Fruit fly (Drosophila melanogaster) Kc167 (cell line): ENCODE results near the gene CG7857.

Experiments
- Myc ChIP-seq: fragments of >200 bp; optimal IDR thresholded peaks from 2 replicates; lab custom pipeline; 2017; ENCODE audit warnings: missing external identifiers
- Sin3A ChIP-seq: fragments of >200 bp; optimal IDR thresholded peaks from 2 replicates; lab custom pipeline; 2018; ENCODE audit warnings: missing external identifiers
- h ChIP-seq: fragments of >200 bp; optimal IDR thresholded peaks from 3 replicates; lab custom pipeline; 2018; ENCODE audit warnings: missing external identifiers
- insv ChIP-seq: fragments of >200 bp; optimal IDR thresholded peaks from 3 replicates; lab custom pipeline; 2018; ENCODE audit warnings: missing external identifiers
- psq ChIP-seq: fragments of >200 bp; optimal IDR thresholded peaks from 2 replicates; lab custom pipeline; 2017; ENCODE audit warnings: missing external identifiers
- ttk ChIP-seq: sonication (Bioruptor generic); optimal IDR thresholded peaks from 2 replicates; lab custom pipeline; 2017; ENCODE audit warnings: missing external identifiers

Gene CG7857

DNA sequence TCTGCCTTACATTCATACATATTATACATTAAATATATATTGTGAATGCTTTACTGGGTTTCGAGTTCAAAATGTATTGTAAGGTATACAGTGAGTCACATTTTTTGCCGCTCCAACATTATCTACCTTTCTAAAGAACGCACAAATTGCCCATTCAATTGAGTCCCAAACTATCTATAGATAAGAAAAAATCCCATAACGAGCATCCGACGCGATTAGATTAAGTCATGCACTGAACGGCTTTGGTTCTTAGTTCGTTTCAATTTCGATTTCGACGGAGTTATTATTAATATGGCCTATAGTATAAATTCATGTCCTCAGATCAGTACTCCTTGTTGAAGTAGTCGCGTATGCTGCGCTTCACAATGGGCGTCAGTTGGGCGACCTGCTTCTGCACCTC lies 12.8 kb upstream of the CG7857 start:
- TF ChIP-seq h (lab: Kevin White, UChicago) (no peak), insv (lab: Kevin White, UChicago) (no peak), Sin3A (lab: Kevin White, UChicago) (no peak), ttk (lab: Kevin White, UChicago) (no peak), Myc (lab: Kevin White, UChicago) (no peak), psq (no peak)

DNA sequence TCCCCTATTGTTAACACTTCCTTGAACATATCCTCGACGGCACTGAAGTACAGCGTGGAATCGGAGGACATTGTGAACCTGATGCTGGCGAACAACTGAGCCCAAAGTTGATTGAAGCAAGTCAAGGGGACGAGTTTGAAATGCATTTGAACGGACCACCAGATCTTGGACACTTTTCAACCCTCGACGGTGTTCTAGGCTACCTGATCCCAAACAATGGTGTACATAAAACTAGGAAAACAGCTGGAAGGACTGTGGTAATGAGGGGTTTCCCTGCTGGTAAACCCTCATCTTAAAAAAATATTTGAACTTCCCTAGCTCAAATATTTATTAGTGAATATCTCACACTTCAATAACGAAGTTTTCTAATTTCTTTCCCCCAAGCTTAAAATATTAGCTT lies 12.3 kb upstream of the CG7857 start, which contains the start of gene CG13454:
Gene CG13454 (minus strand): TSS at position 101 of the 400 bp plus-strand sequence.
- TF ChIP-seq psq (no peak), Myc (lab: Kevin White, UChicago) (no peak), ttk (lab: Kevin White, UChicago) (no peak), insv (lab: Kevin White, UChicago) (no peak), h (lab: Kevin White, UChicago) (no peak), Sin3A (lab: Kevin White, UChicago) (no peak)

DNA sequence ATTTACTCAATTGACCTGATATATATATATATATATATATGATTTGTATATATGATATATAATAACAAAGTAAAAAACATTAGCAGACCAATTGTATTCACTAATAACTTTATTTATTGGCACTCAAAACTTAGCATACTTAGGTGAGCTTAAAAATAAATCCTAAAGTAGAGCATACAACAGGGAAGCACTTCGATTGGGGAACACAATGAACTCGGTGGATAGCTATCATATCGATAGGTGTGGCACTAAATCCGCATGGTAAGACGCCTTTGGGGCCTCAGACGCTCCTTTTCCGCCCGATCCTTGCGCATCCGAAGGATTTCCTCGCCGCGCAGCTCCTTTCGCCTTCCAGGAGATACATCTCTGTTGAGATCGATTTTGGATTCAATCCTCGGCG lies 11.7 kb upstream of the CG7857 start:
- no peak for TF ChIP-seq Myc (lab: Kevin White, UChicago)
- no peak for TF ChIP-seq Sin3A (lab: Kevin White, UChicago)
- TF ChIP-seq h (lab: Kevin White, UChicago) = no peak
- TF ChIP-seq psq = no peak
- TF ChIP-seq insv (lab: Kevin White, UChicago) = no peak
- TF ChIP-seq ttk (lab: Kevin White, UChicago) = no peak

DNA sequence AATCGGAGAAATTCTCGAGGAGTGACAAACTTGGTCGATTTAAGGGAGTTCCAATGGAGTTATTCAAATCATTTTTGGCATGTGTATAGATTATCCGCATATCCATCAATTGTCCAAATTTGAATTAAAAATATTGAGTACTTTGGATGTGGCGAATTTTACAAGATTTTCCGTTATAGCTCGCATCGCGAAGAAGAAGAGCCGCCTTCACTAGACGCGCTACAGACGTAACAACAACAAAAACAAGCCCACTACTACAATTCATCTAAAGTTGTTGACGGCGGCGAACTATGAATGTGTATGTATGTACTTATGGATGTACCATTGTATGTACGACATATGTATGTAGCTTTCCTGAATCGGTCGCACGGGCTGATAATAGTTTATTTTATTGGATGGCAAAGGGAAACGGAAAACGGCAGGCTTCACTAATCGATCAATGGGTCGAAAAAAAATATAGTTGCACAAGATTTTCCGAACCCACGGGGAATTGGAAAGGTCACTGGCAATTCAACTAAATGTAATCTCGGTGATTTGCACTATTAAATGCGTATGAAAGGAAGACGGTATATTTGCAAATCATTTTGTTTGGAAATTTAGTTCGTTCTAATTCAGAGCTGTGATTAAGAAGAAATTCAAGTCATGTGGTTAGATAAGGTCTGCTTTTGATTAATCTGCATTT lies 10.3 kb upstream of the CG7857 start:
- TF ChIP-seq psq (no peak), Sin3A (lab: Kevin White, UChicago) (no peak), h (lab: Kevin White, UChicago) (no peak), Myc (lab: Kevin White, UChicago) (no peak), ttk (lab: Kevin White, UChicago) (no peak), insv (lab: Kevin White, UChicago) (no peak)

DNA sequence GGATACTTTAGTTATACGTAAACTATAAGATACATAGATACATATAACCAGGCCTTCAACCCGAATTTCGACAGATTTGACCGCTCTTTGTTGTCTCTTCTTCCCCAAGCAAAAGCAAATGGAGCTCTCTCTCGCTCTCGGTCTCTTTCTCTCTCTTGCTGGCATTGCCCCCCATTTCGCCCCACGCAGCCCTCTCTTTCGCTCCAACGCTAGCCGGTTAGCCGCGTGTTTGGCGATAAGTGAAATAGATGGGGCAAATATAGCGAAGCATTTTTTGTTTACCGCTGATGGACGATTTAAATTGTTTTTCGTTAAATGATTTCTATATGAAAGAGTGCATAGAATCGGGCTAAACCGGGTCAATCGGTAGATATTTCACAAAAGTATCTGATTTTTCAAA lies 9.7 kb upstream of the CG7857 start:
- TF ChIP-seq Myc (lab: Kevin White, UChicago) (no peak), ttk (lab: Kevin White, UChicago) (no peak), insv (lab: Kevin White, UChicago) (no peak), Sin3A (lab: Kevin White, UChicago) (no peak), h (lab: Kevin White, UChicago) (no peak), psq (no peak)

DNA sequence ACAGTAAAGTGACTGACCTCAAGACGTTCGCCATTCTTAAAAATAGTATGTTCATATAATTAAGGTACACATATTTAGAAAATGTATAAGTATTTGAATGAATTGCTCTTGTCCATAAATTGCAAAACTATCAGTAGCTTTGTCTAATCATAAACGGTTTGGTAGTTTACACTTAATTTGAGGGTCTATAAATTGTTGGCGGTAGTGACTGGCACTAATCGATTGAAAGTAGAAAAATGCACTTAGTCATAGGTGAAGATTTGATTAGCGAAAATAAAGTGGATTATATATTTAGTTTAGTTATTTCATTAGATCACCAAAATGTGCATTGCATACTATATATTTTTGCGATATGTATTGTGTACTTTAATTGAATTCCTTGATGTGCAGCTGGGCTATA lies 9.0 kb upstream of the CG7857 start:
- TF ChIP-seq psq (no peak), ttk (lab: Kevin White, UChicago) (no peak), h (lab: Kevin White, UChicago) (no peak), Sin3A (lab: Kevin White, UChicago) (no peak), insv (lab: Kevin White, UChicago) (no peak), Myc (lab: Kevin White, UChicago) (no peak)

DNA sequence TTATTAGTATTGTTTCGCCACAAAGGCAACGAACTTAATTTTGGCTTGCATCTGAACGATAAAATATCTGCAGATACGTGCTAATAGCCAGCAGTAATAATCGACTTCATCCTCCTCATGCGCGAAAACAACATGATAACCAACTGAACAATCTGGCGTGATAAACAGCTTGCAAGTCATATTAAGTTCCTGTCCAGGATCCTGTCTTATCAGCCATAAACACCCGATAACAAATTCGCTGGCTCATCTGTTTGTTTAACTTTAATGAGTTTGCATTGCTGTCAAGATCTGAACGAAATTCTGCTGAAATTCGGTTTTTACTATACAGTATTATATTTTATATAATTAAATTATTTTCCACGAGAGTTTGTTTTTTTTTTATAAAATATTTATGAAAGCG lies 8.6 kb upstream of the CG7857 start:
- no peak for TF ChIP-seq Sin3A (lab: Kevin White, UChicago)
- TF ChIP-seq psq = no peak
- no peak for TF ChIP-seq ttk (lab: Kevin White, UChicago)
- no peak for TF ChIP-seq Myc (lab: Kevin White, UChicago)
- TF ChIP-seq insv (lab: Kevin White, UChicago) = no peak
- TF ChIP-seq h (lab: Kevin White, UChicago) = no peak

DNA sequence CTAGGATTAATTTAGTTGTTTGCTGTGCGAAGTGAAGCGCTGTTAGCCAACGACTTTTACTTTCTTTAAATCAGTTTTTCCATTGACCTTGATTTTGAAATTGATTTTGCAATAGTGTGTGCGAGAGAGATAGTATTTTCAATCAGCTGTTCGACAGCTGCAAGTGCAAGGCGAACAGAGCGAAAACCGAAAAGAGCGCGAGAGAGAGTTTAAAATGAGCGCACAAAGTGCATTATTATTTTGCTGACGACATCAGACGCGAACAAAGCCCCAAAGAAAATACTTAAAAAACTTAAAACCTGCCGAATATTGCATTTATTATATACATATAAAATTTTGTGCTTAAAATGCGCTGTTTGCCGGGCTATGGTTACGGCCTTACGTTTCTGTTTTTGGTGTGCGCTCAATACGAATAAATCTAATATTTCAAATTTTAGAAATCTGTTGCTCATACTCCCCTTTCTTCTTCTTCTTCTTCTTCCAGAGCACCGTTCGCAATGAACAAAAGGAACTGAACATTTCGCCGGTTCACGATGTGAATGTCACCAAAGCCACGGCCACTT lies 7.1 kb upstream of the CG7857 start:
- TF ChIP-seq Myc (lab: Kevin White, UChicago) (no peak), psq (no peak), h (lab: Kevin White, UChicago) (no peak), Sin3A (lab: Kevin White, UChicago) (no peak)

DNA sequence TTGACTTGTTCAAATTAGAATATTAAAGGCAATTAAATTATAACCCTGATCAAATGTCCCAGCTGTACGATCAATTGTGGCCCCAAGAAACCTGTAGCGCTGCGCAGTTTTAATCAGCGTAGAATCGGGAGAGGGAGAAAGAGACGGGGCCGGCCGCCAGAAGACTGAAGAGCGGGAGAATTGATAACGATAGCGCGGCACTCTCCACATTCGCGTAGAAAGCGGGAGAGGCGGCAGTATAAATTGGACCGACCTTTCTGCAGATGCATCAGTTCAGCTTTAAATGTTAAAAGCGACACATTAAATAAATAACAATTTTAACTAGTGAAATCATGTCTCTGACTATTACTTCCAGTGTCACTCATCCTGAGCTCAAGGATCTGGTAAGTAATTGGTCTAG lies 6.1 kb upstream of the CG7857 start, which contains the start of gene MsrA:
Gene MsrA (plus strand): TSS at position 266 of the 400 bp plus-strand sequence.
- no peak for TF ChIP-seq h (lab: Kevin White, UChicago)
- no peak for TF ChIP-seq Myc (lab: Kevin White, UChicago)
- TF ChIP-seq insv (lab: Kevin White, UChicago) = no peak
- no peak for TF ChIP-seq ttk (lab: Kevin White, UChicago)
- no peak for TF ChIP-seq psq
- TF ChIP-seq Sin3A (lab: Kevin White, UChicago) = no peak

DNA sequence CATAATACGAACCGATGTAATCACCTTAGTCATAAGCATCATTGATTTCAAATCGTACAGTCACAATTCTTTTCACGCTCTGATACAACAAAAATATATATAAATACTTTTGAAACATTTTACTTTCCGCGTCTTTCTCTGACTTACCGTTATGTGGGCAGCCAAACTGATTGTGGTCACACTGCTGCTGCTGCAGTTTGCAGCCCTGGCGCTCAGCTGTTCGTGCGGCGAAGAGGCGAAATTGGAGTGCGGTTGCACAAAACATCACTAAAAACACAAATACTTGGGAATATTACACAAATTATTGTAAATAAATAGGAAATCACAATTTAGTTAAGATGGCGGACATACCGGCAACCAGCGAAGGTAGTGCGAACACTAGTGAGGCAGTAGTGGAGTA lies 4.7 kb upstream of the CG7857 start, which contains the start of the genes gdl and gdl-ORF39:
Gene gdl (plus strand): TSS at position 48 of the 400 bp plus-strand sequence.
Gene gdl-ORF39 (plus strand): TSS at position 48 of the 400 bp plus-strand sequence.
- no peak for TF ChIP-seq Myc (lab: Kevin White, UChicago)
- TF ChIP-seq ttk (lab: Kevin White, UChicago) = no peak
- no peak for TF ChIP-seq h (lab: Kevin White, UChicago)
- no peak for TF ChIP-seq insv (lab: Kevin White, UChicago)
- TF ChIP-seq Sin3A (lab: Kevin White, UChicago) = no peak
- TF ChIP-seq psq = no peak

DNA sequence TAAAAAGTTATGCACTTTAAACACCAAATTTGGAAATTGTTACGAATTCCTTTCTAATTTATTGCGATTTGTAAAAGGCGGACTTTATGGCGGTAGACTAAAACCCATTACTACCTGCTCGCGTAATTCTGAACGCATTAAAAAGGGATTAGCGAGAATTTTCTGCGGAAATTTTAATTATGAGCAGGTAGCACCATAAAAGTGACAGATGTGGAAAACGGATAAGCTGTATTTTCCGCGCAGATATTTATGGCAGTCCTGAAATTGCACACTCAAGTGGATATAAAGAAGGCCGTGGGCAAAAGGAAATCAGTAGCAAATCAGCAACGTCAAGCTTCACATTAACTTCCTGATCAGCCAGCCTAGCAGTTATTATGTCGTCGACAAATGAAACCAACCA lies 4.1 kb upstream of the CG7857 start, which contains the start of gene Z600:
Gene Z600 (plus strand): TSS at position 312 of the 400 bp plus-strand sequence.
- TF ChIP-seq insv (lab: Kevin White, UChicago) = no peak
- TF ChIP-seq ttk (lab: Kevin White, UChicago) = no peak
- TF ChIP-seq Sin3A (lab: Kevin White, UChicago) = no peak

DNA sequence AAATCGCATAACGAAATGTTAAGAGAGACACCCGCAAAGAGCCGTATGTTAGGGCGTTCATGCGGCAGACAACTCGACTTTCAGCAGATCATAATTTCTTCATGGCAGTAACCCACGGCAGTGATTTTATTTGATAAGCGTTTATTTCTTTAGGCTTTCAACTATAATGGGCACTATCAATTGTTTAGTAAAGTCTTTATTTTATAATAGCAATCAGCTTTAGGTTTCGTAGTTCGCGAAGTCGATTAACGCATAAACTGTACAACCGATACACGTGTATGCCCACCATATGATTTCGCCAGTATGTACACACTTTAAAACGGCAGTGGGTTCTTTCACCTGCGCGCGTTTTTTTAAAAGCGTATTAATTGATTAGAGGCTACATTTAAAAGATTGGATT lies 3.5 kb upstream of the CG7857 start, which contains the start of gene CG7841:
Gene CG7841 (minus strand): TSS at position 20 of the 400 bp plus-strand sequence.
- TF ChIP-seq insv (lab: Kevin White, UChicago) = no peak
- no peak for TF ChIP-seq Sin3A (lab: Kevin White, UChicago)
- TF ChIP-seq ttk (lab: Kevin White, UChicago) = no peak
- TF ChIP-seq h (lab: Kevin White, UChicago) = no peak
- TF ChIP-seq Myc (lab: Kevin White, UChicago) = no peak
- no peak for TF ChIP-seq psq
